Fruit fly (Drosophila melanogaster): ENCODE data around the gene CG17776.

DNA sequence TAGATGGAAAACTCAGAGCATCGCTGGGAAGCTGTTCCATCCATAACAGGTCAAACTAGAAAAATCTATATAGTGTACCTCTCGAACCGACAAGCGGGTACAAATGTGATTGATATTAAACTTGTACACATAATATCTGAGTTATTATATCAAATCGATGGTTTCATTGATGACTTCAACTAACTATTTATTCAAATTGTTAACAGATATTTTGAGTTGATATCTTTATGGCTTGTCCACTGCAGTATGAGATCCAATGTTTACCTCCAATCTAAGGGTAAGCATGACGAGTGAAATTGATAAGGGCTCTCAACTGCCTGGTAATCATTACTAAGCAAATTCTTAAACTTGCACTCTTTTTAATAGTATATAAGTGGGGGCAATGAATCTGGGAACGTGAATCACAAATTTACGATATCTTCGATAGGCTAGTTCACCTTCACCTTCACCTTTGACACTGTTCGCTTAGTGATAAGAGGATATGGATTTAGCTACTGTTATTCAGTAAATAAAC is 8.5 kb upstream of the CG17776 start, which contains the start of gene Cyp4d2:
- no peak for TF ChIP-seq dl (GFP tag; optimal IDR thresholded peaks at IDR 0.05; ENCODE audit: insufficient read depth in 1 of 2, partially characterized antibody in 2 of 2)
- no peak for TF ChIP-seq ey (GFP tag; optimal IDR thresholded peaks at IDR 0.05)
- no peak for TF ChIP-seq OdsH (GFP tag; optimal IDR thresholded peaks at IDR 0.05)
- TF ChIP-seq tai (GFP tag; optimal IDR thresholded peaks at IDR 0.05), result no peak
- TF ChIP-seq lola (GFP tag; optimal IDR thresholded peaks at IDR 0.05), result no peak
- TF ChIP-seq brk (GFP tag; optimal IDR thresholded peaks at IDR 0.05), result no peak
- TF ChIP-seq Myc (optimal IDR thresholded peaks at IDR 0.05), result no peak
- TF ChIP-seq HLH106 (tag; optimal IDR thresholded peaks at IDR 0.05), result no peak
- no peak for TF ChIP-seq rgr (GFP tag; optimal IDR thresholded peaks at IDR 0.05)
- no peak for TF ChIP-seq CG9705 (GFP tag; optimal IDR thresholded peaks at IDR 0.05)
- TF ChIP-seq psq (GFP tag; optimal IDR thresholded peaks at IDR 0.05), result no peak

Data from whole organism, wandering third instar larva.